Worm (Caenorhabditis elegans) whole organism, late embryonic: ENCODE measurements around the gene Y37A1B.7.

ENCODE experiments used
- C08G9.2 ChIP-seq: sonication (generic microtip); optimal IDR thresholded peaks from 2 replicates; lab custom pipeline; 2016; ENCODE audit warnings: mild to moderate bottlenecking, missing genetic modification characterization, moderate library complexity, missing compliant biosample characterization
- F13H6.1 ChIP-seq: sonication (generic microtip); optimal IDR thresholded peaks from 2 replicates; lab custom pipeline; 2016; ENCODE audit warnings: missing genetic modification characterization, missing compliant biosample characterization
- T23F11.4 ChIP-seq: fragments of 200-800 bp; sonication (Bioruptor generic); optimal IDR thresholded peaks from 2 replicates; lab custom pipeline; 2018; ENCODE audit warnings: mild to moderate bottlenecking, missing genetic modification characterization, missing compliant biosample characterization
- Y22D7AL.16 ChIP-seq: sonication (generic microtip); optimal IDR thresholded peaks from 2 replicates; lab custom pipeline; 2016; ENCODE audit warnings: missing genetic modification characterization, missing compliant biosample characterization
- ceh-14 ChIP-seq: sonication (generic microtip); optimal IDR thresholded peaks from 2 replicates; lab custom pipeline; 2016; ENCODE audit warnings: missing genotype, missing genetic modification characterization, missing compliant biosample characterization
- ceh-19 ChIP-seq: fragments of 200-800 bp; sonication (Bioruptor generic); optimal IDR thresholded peaks from 2 replicates; lab custom pipeline; 2018; ENCODE audit warnings: mild to moderate bottlenecking, missing genetic modification characterization, missing compliant biosample characterization
- ceh-31 ChIP-seq: sonication (generic microtip); optimal IDR thresholded peaks from 2 replicates; lab custom pipeline; 2016; ENCODE audit warnings: missing genetic modification characterization, missing compliant biosample characterization
- ceh-48 ChIP-seq: sonication (generic microtip); optimal IDR thresholded peaks from 2 replicates; lab custom pipeline; 2016; ENCODE audit warnings: missing genetic modification characterization, inconsistent platforms, missing compliant biosample characterization
- che-1 ChIP-seq: sonication (generic microtip); optimal IDR thresholded peaks from 2 replicates; lab custom pipeline; 2016; ENCODE audit warnings: mild to moderate bottlenecking, missing genetic modification characterization, missing compliant biosample characterization
- elt-2 ChIP-seq: sonication (generic microtip); optimal IDR thresholded peaks from 2 replicates; lab custom pipeline; 2016; ENCODE audit warnings: missing genetic modification reagents, missing genetic modification characterization, missing compliant biosample characterization
- elt-4 ChIP-seq: sonication (generic microtip); optimal IDR thresholded peaks from 2 replicates; lab custom pipeline; 2016; ENCODE audit warnings: missing genetic modification characterization, missing compliant biosample characterization
- ets-4 ChIP-seq: sonication (generic microtip); optimal IDR thresholded peaks from 2 replicates; lab custom pipeline; 2016; ENCODE audit warnings: missing genetic modification characterization, missing compliant biosample characterization
- fax-1 ChIP-seq: sonication (generic microtip); optimal IDR thresholded peaks from 2 replicates; lab custom pipeline; 2016; ENCODE audit warnings: missing genotype, missing genetic modification characterization, missing compliant biosample characterization
- fkh-10 ChIP-seq: fragments of 150-350 bp; optimal IDR thresholded peaks from 2 replicates; lab custom pipeline; 2014; ENCODE audit warnings: missing biosample characterization, missing genetic modification reagents, missing genetic modification characterization
- fkh-6 ChIP-seq: sonication (generic microtip); optimal IDR thresholded peaks from 2 replicates; lab custom pipeline; 2016; ENCODE audit warnings: missing genetic modification characterization, missing compliant biosample characterization
- hlh-13 ChIP-seq: fragments of 200-800 bp; sonication (Bioruptor generic); optimal IDR thresholded peaks from 2 replicates; lab custom pipeline; 2018; ENCODE audit warnings: mild to moderate bottlenecking, missing genetic modification characterization, missing compliant biosample characterization
- hlh-15 ChIP-seq: sonication (generic microtip); optimal IDR thresholded peaks from 2 replicates; lab custom pipeline; 2016; ENCODE audit warnings: missing genetic modification characterization, missing compliant biosample characterization
- hlh-30 ChIP-seq: sonication (generic microtip); optimal IDR thresholded peaks from 2 replicates; lab custom pipeline; 2017; ENCODE audit warnings: antibody characterized with exemption, missing genetic modification characterization, missing compliant biosample characterization; ENCODE audit not compliant: insufficient read depth
- hlh-8 ChIP-seq: sonication (generic microtip); optimal IDR thresholded peaks from 2 replicates; lab custom pipeline; 2016; ENCODE audit warnings: missing genotype, missing genetic modification characterization, missing compliant biosample characterization
- lin-11 ChIP-seq: fragments of 200-800 bp; sonication (Bioruptor generic); optimal IDR thresholded peaks from 2 replicates; lab custom pipeline; 2018; ENCODE audit warnings: mild to moderate bottlenecking, missing genetic modification characterization, missing compliant biosample characterization
- mec-3 ChIP-seq: sonication (generic microtip); optimal IDR thresholded peaks from 2 replicates; lab custom pipeline; 2016; ENCODE audit warnings: borderline replicate concordance, missing genetic modification characterization, missing compliant biosample characterization
- nhr-11 ChIP-seq: fragments of 150-350 bp; optimal IDR thresholded peaks from 2 replicates; lab custom pipeline; 2014; ENCODE audit warnings: missing biosample characterization, missing genetic modification characterization
- npax-4 ChIP-seq: sonication (generic microtip); optimal IDR thresholded peaks from 2 replicates; lab custom pipeline; 2016; ENCODE audit warnings: missing genetic modification characterization, missing compliant biosample characterization
- odd-2 ChIP-seq: sonication (generic microtip); optimal IDR thresholded peaks from 2 replicates; lab custom pipeline; 2017; ENCODE audit warnings: antibody characterized with exemption, mild to moderate bottlenecking, missing genetic modification characterization, missing compliant biosample characterization
- pag-3 ChIP-seq: sonication (generic microtip); optimal IDR thresholded peaks from 2 replicates; lab custom pipeline; 2016; ENCODE audit warnings: missing compliant biosample characterization, missing genetic modification characterization, borderline replicate concordance
- pat-9 ChIP-seq: fragments of 200-800 bp; sonication (Bioruptor generic); optimal IDR thresholded peaks from 2 replicates; lab custom pipeline; 2018; ENCODE audit warnings: mild to moderate bottlenecking, missing genetic modification characterization, moderate library complexity, missing compliant biosample characterization
- pax-1 ChIP-seq: fragments of 150-350 bp; optimal IDR thresholded peaks from 2 replicates; lab custom pipeline; 2014; ENCODE audit warnings: missing biosample characterization, missing genetic modification characterization
- pha-4 ChIP-seq: fragments of 150-350 bp; optimal IDR thresholded peaks from 2 replicates; lab custom pipeline; 2018; ENCODE audit warnings: missing biosample characterization, missing genetic modification reagents, missing genetic modification characterization
- rnt-1 ChIP-seq: sonication (generic microtip); optimal IDR thresholded peaks from 2 replicates; lab custom pipeline; 2016; ENCODE audit warnings: missing genetic modification characterization, missing compliant biosample characterization
- sdc-2 ChIP-seq: sonication (generic microtip); optimal IDR thresholded peaks from 2 replicates; lab custom pipeline; 2016; ENCODE audit warnings: missing genotype, missing genetic modification characterization, missing compliant biosample characterization
- sox-2 ChIP-seq: fragments of 200-800 bp; sonication (Bioruptor generic); IDR thresholded peaks from 2 replicates; pipeline ENCODE4 v1.3.6; 2022; ENCODE audit warnings: missing genetic modification reagents, missing genetic modification characterization, missing compliant biosample characterization
- unc-42 ChIP-seq: sonication (generic microtip); optimal IDR thresholded peaks from 2 replicates; lab custom pipeline; 2016; ENCODE audit warnings: missing genotype, missing genetic modification characterization, missing compliant biosample characterization
- unc-86 ChIP-seq: sonication (generic microtip); optimal IDR thresholded peaks from 2 replicates; lab custom pipeline; 2016; ENCODE audit warnings: missing genetic modification characterization, missing compliant biosample characterization
- zip-5 ChIP-seq: sonication (generic microtip); optimal IDR thresholded peaks from 2 replicates; lab custom pipeline; 2016; ENCODE audit warnings: missing genetic modification characterization, missing compliant biosample characterization

Gene Y37A1B.7

ce11 chrIV:14043680-14044079 lies at the start of gene Y37A1B.7:
Gene Y37A1B.7 (minus strand): TSS chrIV:14043780.
- no peak for TF ChIP-seq ceh-31 (tag; lab: Kevin White, UChicago)
- TF ChIP-seq odd-2 (tag; lab: Kevin White, UChicago): no peak
- no peak for TF ChIP-seq C08G9.2 (tag; lab: Kevin White, UChicago)
- no peak for TF ChIP-seq pag-3 (tag; lab: Kevin White, UChicago)
- no peak for TF ChIP-seq mec-3
- no peak for TF ChIP-seq T23F11.4
- no peak for TF ChIP-seq elt-2 (tag; lab: Kevin White, UChicago)
- no peak for TF ChIP-seq ceh-14 (tag; lab: Kevin White, UChicago)
- no peak for TF ChIP-seq hlh-13 (GFP tag; lab: Kevin White, UChicago)
- no peak for TF ChIP-seq fkh-6

ce11 chrIV:14091242-14091641 lies 47.7 kb upstream of the Y37A1B.7 start, which contains the start of gene noah-2:
Gene noah-2 (plus strand): TSS chrIV:14091254.
- TF ChIP-seq rnt-1 (tag; lab: Kevin White, UChicago) (no peak), ets-4 (tag; lab: Kevin White, UChicago) (no peak)
- TF ChIP-seq, all 69 proteins: peak for 0

ce11 chrIV:14089749-14090148 lies 46.2 kb upstream of the Y37A1B.7 start:
- TF ChIP-seq F13H6.1 (no peak), sox-2 (GFP tag; lab: Robert Waterston, UW) (no peak), hlh-15 (tag; lab: Kevin White, UChicago) (no peak), unc-86 (tag; lab: Kevin White, UChicago) (no peak), sdc-2 (tag; lab: Kevin White, UChicago) (no peak), fkh-10 (GFP tag; lab: Kevin White, UChicago) (no peak), elt-2 (tag; lab: Kevin White, UChicago) (no peak), zip-5 (tag; lab: Kevin White, UChicago) (no peak)

DNA sequence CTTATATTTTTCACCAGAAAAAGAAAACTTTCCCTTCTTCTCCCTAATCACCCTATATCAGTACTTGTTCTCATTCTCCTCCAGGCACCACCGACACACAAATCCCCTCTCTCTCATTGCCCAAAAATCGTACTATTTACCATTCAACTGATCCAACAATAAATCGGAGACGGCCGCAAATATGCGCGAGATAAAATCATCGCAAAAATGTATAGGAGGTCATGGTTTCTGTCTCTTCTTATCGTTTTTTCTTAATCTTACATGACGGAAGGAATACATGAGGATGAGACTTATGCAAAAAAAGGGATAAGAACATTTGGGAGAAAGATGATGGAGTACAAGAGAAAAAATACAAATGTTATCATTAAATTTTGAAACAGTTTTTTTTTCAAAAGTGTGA lies 42.8 kb upstream of the Y37A1B.7 start:
- TF ChIP-seq hlh-15 (tag; lab: Kevin White, UChicago) (no peak), che-1 (tag; lab: Kevin White, UChicago) (no peak), T23F11.4 (no peak), hlh-8 (tag; lab: Kevin White, UChicago) (no peak)

ce11 chrIV:14083505-14083904 lies 39.9 kb upstream of the Y37A1B.7 start, which contains the start of gene F52B11.2:
Gene F52B11.2 (plus strand): TSS chrIV:14083568.
- TF ChIP-seq ets-4 (tag; lab: Kevin White, UChicago) (no peak), pag-3 (tag; lab: Kevin White, UChicago) (no peak), ceh-19 (GFP tag; lab: Kevin White, UChicago) (no peak), ceh-48 (no peak)
- TF ChIP-seq, all 69 proteins: peak for 0

ce11 chrIV:14082956-14083355 lies 39.4 kb upstream of the Y37A1B.7 start:
- no peak for TF ChIP-seq unc-42 (tag; lab: Kevin White, UChicago)

- TF ChIP-seq pha-4 (tag; lab: Kevin White, UChicago) (no peak), elt-4 (tag; lab: Kevin White, UChicago) (no peak), hlh-15 (tag; lab: Kevin White, UChicago) (no peak), lin-11 (tag; lab: Kevin White, UChicago) (no peak), pat-9 (tag; lab: Kevin White, UChicago) (no peak), fax-1 (no peak), hlh-30 (tag; lab: Kevin White, UChicago) (no peak), F13H6.1 (no peak), Y22D7AL.16 (tag; lab: Kevin White, UChicago) (no peak), rnt-1 (tag; lab: Kevin White, UChicago) (no peak), pax-1 (tag; lab: Kevin White, UChicago) (no peak), odd-2 (tag; lab: Kevin White, UChicago) (no peak), C08G9.2 (tag; lab: Kevin White, UChicago) (no peak), npax-4 (tag; lab: Kevin White, UChicago) (no peak), unc-86 (tag; lab: Kevin White, UChicago) (no peak), nhr-11 (tag; lab: Kevin White, UChicago) (no peak), sdc-2 (tag; lab: Kevin White, UChicago) (no peak)
Measured at ce11 chrIV:14077135-14077534, 33.6 kb upstream of the Y37A1B.7 start, which contains the start of gene cfp-1. Gene cfp-1 (plus strand): TSS chrIV:14077435.
